Fruit fly (Drosophila melanogaster): ENCODE measurements around the gene EMC4.

EMC4 gene

dm6 chr3L:22839726-22840228 is 28.3 kb downstream of the EMC4 start (continued):
- TF ChIP-seq fd64A (GFP tag; optimal IDR thresholded peaks at IDR 0.05) (no peak), B-H1 (GFP tag; IDR thresholded peaks at IDR 0.05) (no peak), nerfin-1 (tag; optimal IDR thresholded peaks at IDR 0.05) (no peak), sr (GFP tag; IDR thresholded peaks at IDR 0.05) (0 out of 3 replicates have a peak, but pooled peaks have one; percentile 26), Tbp (GFP tag; optimal IDR thresholded peaks at IDR 0.05) (no peak), CG3995 (GFP tag; optimal IDR thresholded peaks at IDR 0.05) (no peak), CG12391 (tag; optimal IDR thresholded peaks at IDR 0.05) (no peak), insv (GFP tag; optimal IDR thresholded peaks at IDR 0.05) (no peak), Rfx (GFP tag; IDR thresholded peaks at IDR 0.05) (no peak), slp2 (GFP tag; optimal IDR thresholded peaks at IDR 0.05) (no peak), Rx (GFP tag; IDR thresholded peaks at IDR 0.05) (no peak), CG4424 (GFP tag; optimal IDR thresholded peaks at IDR 0.05) (no peak), da (GFP tag; optimal IDR thresholded peaks at IDR 0.05) (no peak), repo (GFP tag; optimal IDR thresholded peaks at IDR 0.05) (no peak), Usf (GFP tag; optimal IDR thresholded peaks at IDR 0.05) (no peak), mam (GFP tag; optimal IDR thresholded peaks at IDR 0.05) (no peak), CG11456 (GFP tag; IDR thresholded peaks at IDR 0.05) (0 out of 3 replicates have a peak, but pooled peaks have one; percentile 37), trh (GFP tag; optimal IDR thresholded peaks at IDR 0.05) (no peak), lab (GFP tag; optimal IDR thresholded peaks at IDR 0.05) (no peak), btn (GFP tag; optimal IDR thresholded peaks at IDR 0.05) (no peak), CG12236 (GFP tag; optimal IDR thresholded peaks at IDR 0.05) (no peak), salm (tag; optimal IDR thresholded peaks at IDR 0.05) (no peak), Xbp1 (GFP tag; optimal IDR thresholded peaks at IDR 0.05) (no peak), Elba2 (GFP tag; optimal IDR thresholded peaks at IDR 0.05) (no peak), Lhr (GFP tag; optimal IDR thresholded peaks at IDR 0.05) (no peak), scrt (GFP tag; optimal IDR thresholded peaks at IDR 0.05) (peak; percentile 45), gce (GFP tag; IDR thresholded peaks at IDR 0.05) (no peak), CG1832 (GFP tag; optimal IDR thresholded peaks at IDR 0.05) (peak; percentile 20), vvl (GFP tag; IDR thresholded peaks at IDR 0.05) (no peak), Trl (optimal IDR thresholded peaks at IDR 0.05) (peak; percentile 56 to 67), Trl (GFP tag; optimal IDR thresholded peaks at IDR 0.05) (no peak), Spps (tag; optimal IDR thresholded peaks at IDR 0.05) (no peak), CG30431 (GFP tag; optimal IDR thresholded peaks at IDR 0.05) (no peak), sim (GFP tag; IDR thresholded peaks at IDR 0.05) (no peak), CG4328 (GFP tag; optimal IDR thresholded peaks at IDR 0.05) (no peak), p53 (GFP tag; optimal IDR thresholded peaks at IDR 0.05) (no peak), ewg (GFP tag; optimal IDR thresholded peaks at IDR 0.05) (peak; percentile 94), ttk (GFP tag; IDR thresholded peaks at IDR 0.05) (0 out of 2 replicates have a peak, but pooled peaks have one; percentile 21), Deaf1 (tag; optimal IDR thresholded peaks at IDR 0.05) (peak; percentile 61), CG14441 (GFP tag; IDR thresholded peaks at IDR 0.05) (no peak), CG12769 (tag; optimal IDR thresholded peaks at IDR 0.05) (no peak), Sin3A (optimal IDR thresholded peaks at IDR 0.05) (no peak), CG2889 (GFP tag; IDR thresholded peaks at IDR 0.05) (no peak), CG3726 (GFP tag; IDR thresholded peaks at IDR 0.05) (0 out of 3 replicates have a peak, but pooled peaks have one; percentile 30), en (GFP tag; optimal IDR thresholded peaks at IDR 0.05) (no peak), nom (GFP tag; optimal IDR thresholded peaks at IDR 0.05) (peak; percentile 86), CrebB (tag; optimal IDR thresholded peaks at IDR 0.05) (no peak), sima (GFP tag; optimal IDR thresholded peaks at IDR 0.05) (no peak), exex (tag; optimal IDR thresholded peaks at IDR 0.05) (no peak), CG12104 (GFP tag; optimal IDR thresholded peaks at IDR 0.05) (no peak), ATbp (GFP tag; optimal IDR thresholded peaks at IDR 0.05) (no peak), GATAe (GFP tag; conservative IDR thresholded peaks at IDR 0.05) (0 out of 2 replicates have a peak, but pooled peaks have one; percentile 21), Ada2b (GFP tag; IDR thresholded peaks at IDR 0.05) (no peak)
